Worm (Caenorhabditis elegans) whole organism, L1 larva: ENCODE results near the gene F14D7.18.

Experiments used
- blmp-1 ChIP-seq: fragments of 150-350 bp; optimal IDR thresholded peaks from 2 replicates; lab custom pipeline; 2014; ENCODE audit warnings: missing biosample characterization, missing genetic modification characterization
- efl-1 ChIP-seq, 4 experiments: fragments of 150-350 bp; optimal IDR thresholded peaks in 3 of 4; peaks in 1 of 4; 1 replicate in 1 of 4; 2 replicates in 3 of 4; lab custom pipeline; 2014; ENCODE audit warnings: missing biosample characterization in 2 of 4, missing genetic modification characterization in 2 of 4, missing genetic modification reagents in 2 of 4
- elt-3 ChIP-seq, 6 experiments: fragments of 150-350 bp in 1 of 6; sonication (generic microtip); optimal IDR thresholded peaks; 2 replicates each; lab custom pipeline; 2017 to 2018; ENCODE audit warnings: missing biosample characterization in 6 of 6, missing genetic modification characterization in 6 of 6, inconsistent platforms in 1 of 6
- hlh-4 ChIP-seq: sonication (generic microtip); optimal IDR thresholded peaks from 2 replicates; lab custom pipeline; 2016; ENCODE audit warnings: mild to moderate bottlenecking, missing genetic modification characterization, missing compliant biosample characterization
- mdl-1 ChIP-seq, 2 experiments: fragments of 150-350 bp; optimal IDR thresholded peaks; 2 replicates each; lab custom pipeline; 2014 to 2017; ENCODE audit warnings: missing biosample characterization in 2 of 2, missing genetic modification characterization in 2 of 2, inconsistent platforms in 1 of 2
- nhr-28 ChIP-seq: fragments of 150-350 bp; optimal IDR thresholded peaks from 2 replicates; lab custom pipeline; 2014; ENCODE audit warnings: missing biosample characterization, missing genetic modification characterization
- sox-4 ChIP-seq: sonication (generic microtip); optimal IDR thresholded peaks from 2 replicates; lab custom pipeline; 2016; ENCODE audit warnings: missing genetic modification characterization, missing compliant biosample characterization

ce11 chrV:14289363-14289762, 1.2 kb downstream of the F14D7.18 start, which contains the start of gene F14D7.1:
- TF ChIP-seq sox-4 (tag; lab: Kevin White, UChicago) (no peak), efl-1 (optimal IDR thresholded peaks at IDR 0.05; lab: Kevin White, UChicago) (no peak), efl-1 (GFP tag; optimal IDR thresholded peaks at IDR 0.05 in 1 of 2; lab: Kevin White, UChicago) (no peak), mdl-1 (tag; optimal IDR thresholded peaks at IDR 0.05; lab: Kevin White, UChicago) (no peak), nhr-28 (tag; lab: Kevin White, UChicago) (no peak), hlh-4 (no peak), blmp-1 (tag; lab: Kevin White, UChicago) (no peak), elt-3 (tag; optimal IDR thresholded peaks at IDR 0.05; lab: Kevin White, UChicago) (no peak)
